Fruit fly (Drosophila melanogaster) Kc167 (cell line): ENCODE data around the gene unc-13.

Experiments used
- Myc ChIP-seq: fragments of >200 bp; optimal IDR thresholded peaks from 2 replicates; lab custom pipeline; 2017; ENCODE audit warnings: missing external identifiers
- h ChIP-seq: fragments of >200 bp; optimal IDR thresholded peaks from 3 replicates; lab custom pipeline; 2018; ENCODE audit warnings: missing external identifiers
- insv ChIP-seq: fragments of >200 bp; optimal IDR thresholded peaks from 3 replicates; lab custom pipeline; 2018; ENCODE audit warnings: missing external identifiers
- psq ChIP-seq: fragments of >200 bp; optimal IDR thresholded peaks from 2 replicates; lab custom pipeline; 2017; ENCODE audit warnings: missing external identifiers
- ttk ChIP-seq: sonication (Bioruptor generic); optimal IDR thresholded peaks from 2 replicates; lab custom pipeline; 2017; ENCODE audit warnings: missing external identifiers

DNA sequence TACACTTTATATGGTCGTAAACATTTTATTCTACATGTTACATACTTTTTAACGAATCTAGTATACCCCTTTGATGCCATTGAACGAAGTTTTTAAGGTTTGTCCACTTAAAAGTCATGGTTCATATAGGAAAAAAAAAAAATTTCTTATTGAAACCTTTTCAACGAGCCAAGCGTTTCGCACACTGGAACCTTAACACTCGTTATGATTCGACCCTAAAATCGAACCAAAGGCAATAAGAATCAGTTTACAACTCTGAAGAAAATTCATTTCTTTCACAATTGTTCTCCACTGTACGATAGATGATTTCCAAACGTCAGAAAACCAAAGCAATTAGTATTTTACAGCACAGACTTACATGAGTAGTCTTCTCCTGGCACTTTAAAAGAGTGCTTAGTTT, 16.0 kb downstream of the unc-13 start:
- TF ChIP-seq insv (lab: Kevin White, UChicago) (no peak), h (no peak), ttk (lab: Kevin White, UChicago) (no peak), Myc (lab: Kevin White, UChicago) (no peak), psq (lab: Kevin White, UChicago) (no peak)
